Worm (Caenorhabditis elegans): ENCODE results near the gene C43G2.3.

C43G2.3 gene

DNA sequence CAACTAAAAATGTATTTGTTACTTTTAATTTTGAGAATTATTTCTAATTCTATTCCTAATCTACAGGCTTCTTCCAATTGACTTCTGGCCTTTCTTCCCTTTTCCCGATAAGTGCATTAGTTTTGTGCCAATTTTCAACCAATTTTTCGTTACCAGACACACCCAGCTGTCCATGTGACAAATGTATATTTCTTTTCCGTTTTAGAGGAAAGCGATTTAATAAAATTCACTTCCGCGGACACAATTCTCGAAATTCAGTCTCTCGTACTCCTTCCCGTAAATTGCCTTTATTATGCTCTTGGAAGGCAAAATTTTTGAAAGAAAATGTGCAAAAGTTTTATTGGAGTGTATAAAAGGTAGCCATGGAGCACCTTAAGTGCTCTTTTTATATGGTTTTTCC, 35.1 kb upstream of the C43G2.3 start:
- TF ChIP-seq sma-9 (GFP tag; optimal IDR thresholded peaks at IDR 0.05) (peak; percentile 27), sma-9 (tag; optimal IDR thresholded peaks at IDR 0.05) (no peak), R02D3.7 (tag; optimal IDR thresholded peaks at IDR 0.05) (no peak), nhr-77 (tag; optimal IDR thresholded peaks at IDR 0.05) (no peak), C34F6.9 (tag; optimal IDR thresholded peaks at IDR 0.05) (peak; percentile 7), sma-3 (GFP tag; optimal IDR thresholded peaks at IDR 0.05) (no peak), sem-4 (tag; optimal IDR thresholded peaks at IDR 0.05) (no peak), lsy-2 (tag; optimal IDR thresholded peaks at IDR 0.05) (peak in 1 of 2 experiments; percentile 13)

DNA sequence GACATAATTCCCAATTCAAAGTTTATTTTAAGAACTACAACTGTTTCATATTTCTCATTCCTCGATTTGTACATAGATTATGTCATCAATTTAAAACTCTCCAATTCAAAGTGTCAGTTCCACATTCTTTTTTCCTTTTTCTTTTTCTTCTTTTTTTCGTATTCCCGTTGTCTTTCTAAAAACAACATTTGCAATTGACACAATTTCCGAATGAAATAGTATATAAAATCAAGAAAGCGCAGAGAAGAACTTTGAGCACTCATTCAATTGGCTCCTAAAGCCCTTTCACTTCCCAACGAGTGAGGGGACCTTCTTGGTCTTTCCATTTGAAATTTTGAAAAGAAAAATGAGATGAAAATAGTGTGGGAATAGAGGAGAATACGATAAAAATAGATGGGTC, 30.6 kb upstream of the C43G2.3 start:
- TF ChIP-seq skn-1 (tag; optimal IDR thresholded peaks at IDR 0.05) (no peak), nhr-129 (tag; optimal IDR thresholded peaks at IDR 0.05) (no peak), nhr-237 (tag; optimal IDR thresholded peaks at IDR 0.05) (no peak), nhr-25 (tag; optimal IDR thresholded peaks at IDR 0.05) (no peak), ztf-1 (GFP tag; conservative IDR thresholded peaks at IDR 0.05) (no peak), alr-1 (tag; optimal IDR thresholded peaks at IDR 0.05) (no peak), nhr-21 (tag; optimal IDR thresholded peaks at IDR 0.05) (no peak), crh-2 (tag; optimal IDR thresholded peaks at IDR 0.05) (no peak), nhr-77 (tag; optimal IDR thresholded peaks at IDR 0.05) (no peak), mab-5 (tag; optimal IDR thresholded peaks at IDR 0.05) (no peak), elt-3 (tag; optimal IDR thresholded peaks at IDR 0.05) (no peak), lin-39 (tag; optimal IDR thresholded peaks at IDR 0.05) (peak; percentile 11), zag-1 (tag; optimal IDR thresholded peaks at IDR 0.05) (peak; percentile 0)

DNA sequence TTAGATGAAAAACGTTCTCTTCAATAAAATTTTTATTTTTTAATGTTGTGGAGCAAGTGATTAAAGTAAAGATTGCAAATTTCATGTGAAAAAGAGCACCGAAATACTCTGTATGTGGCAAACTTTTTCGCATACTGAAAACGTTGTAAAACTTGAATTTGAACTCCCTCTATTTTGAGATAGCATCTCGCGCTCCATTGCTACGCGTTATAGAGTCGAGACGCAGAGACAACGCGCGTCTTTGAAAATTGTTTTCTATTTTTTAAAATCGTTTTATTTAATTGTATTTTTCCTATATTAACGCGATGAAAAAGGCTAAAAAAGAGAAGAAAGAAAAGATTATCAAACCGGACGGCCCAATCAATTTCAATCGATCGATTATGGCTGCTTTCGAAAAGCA, 29.4 kb upstream of the C43G2.3 start, which contains the start of gene fan-1:
TSS of gene fan-1 (plus strand) at position 78 of the 400 bp plus-strand sequence.
- no peak for TF ChIP-seq ZK546.5 (tag; optimal IDR thresholded peaks at IDR 0.05)
- peak; percentile 20 for TF ChIP-seq sem-4 (tag; optimal IDR thresholded peaks at IDR 0.05)
- no peak for TF ChIP-seq mdl-1 (tag; optimal IDR thresholded peaks at IDR 0.05)
- TF ChIP-seq lin-11 (tag; optimal IDR thresholded peaks at IDR 0.05), result no peak
- TF ChIP-seq ztf-4 (tag; optimal IDR thresholded peaks at IDR 0.05), result no peak
- TF ChIP-seq blmp-1 (tag; optimal IDR thresholded peaks at IDR 0.05; ENCODE audit: insufficient read depth), result no peak
- no peak for TF ChIP-seq nhr-237 (tag; optimal IDR thresholded peaks at IDR 0.05)
- peak; percentile 93 for TF ChIP-seq unc-55 (GFP tag; optimal IDR thresholded peaks at IDR 0.05)
- TF ChIP-seq nhr-11 (tag; optimal IDR thresholded peaks at IDR 0.05), result no peak
- TF ChIP-seq mbf-1 (tag; optimal IDR thresholded peaks at IDR 0.05), result no peak
- no peak for TF ChIP-seq egl-27 (tag; optimal IDR thresholded peaks at IDR 0.05)
- peak; percentile 9 for TF ChIP-seq nhr-25 (tag; optimal IDR thresholded peaks at IDR 0.05)
- peak; percentile 72 for TF ChIP-seq sma-9 (GFP tag; optimal IDR thresholded peaks at IDR 0.05)
- no peak for TF ChIP-seq sma-9 (tag; optimal IDR thresholded peaks at IDR 0.05)
- no peak for TF ChIP-seq elt-3 (tag; optimal IDR thresholded peaks at IDR 0.05)
- no peak for TF ChIP-seq ztf-1 (GFP tag; conservative IDR thresholded peaks at IDR 0.05)
- no peak for TF ChIP-seq Y55F3AM.14 (GFP tag; optimal IDR thresholded peaks at IDR 0.05)
- no peak for TF ChIP-seq skn-1 (tag; optimal IDR thresholded peaks at IDR 0.05)
- TF ChIP-seq unc-39 (tag; optimal IDR thresholded peaks at IDR 0.05), result no peak
- no peak for TF ChIP-seq nhr-23 (tag; optimal IDR thresholded peaks at IDR 0.05)
- TF ChIP-seq mab-5 (tag; optimal IDR thresholded peaks at IDR 0.05), result no peak
- no peak for TF ChIP-seq ama-1 (optimal IDR thresholded peaks at IDR 0.05)
- TF ChIP-seq aly-2 (tag; optimal IDR thresholded peaks at IDR 0.05), result no peak
- no peak for TF ChIP-seq ceh-16 (tag; optimal IDR thresholded peaks at IDR 0.05)
- TF ChIP-seq peb-1 (tag; optimal IDR thresholded peaks at IDR 0.05), result no peak
- TF ChIP-seq nhr-10 (tag; optimal IDR thresholded peaks at IDR 0.05), result no peak
- no peak for TF ChIP-seq dmd-4 (tag; optimal IDR thresholded peaks at IDR 0.05)
- no peak for TF ChIP-seq zag-1 (tag; optimal IDR thresholded peaks at IDR 0.05)
- TF ChIP-seq lin-39 (tag; optimal IDR thresholded peaks at IDR 0.05), result no peak
- TF ChIP-seq R02D3.7 (tag; optimal IDR thresholded peaks at IDR 0.05), result no peak
- TF ChIP-seq crh-2 (tag; optimal IDR thresholded peaks at IDR 0.05), result peak; percentile 30
- TF ChIP-seq nhr-12 (tag; optimal IDR thresholded peaks at IDR 0.05), result no peak
- no peak for TF ChIP-seq ztf-11 (tag; optimal IDR thresholded peaks at IDR 0.05)
- peak; percentile 23 for TF ChIP-seq nhr-21 (tag; optimal IDR thresholded peaks at IDR 0.05)
- no peak for TF ChIP-seq nhr-6 (tag; optimal IDR thresholded peaks at IDR 0.05)
- TF ChIP-seq sma-3 (GFP tag; optimal IDR thresholded peaks at IDR 0.05), result peak; percentile 39
- TF ChIP-seq alr-1 (tag; optimal IDR thresholded peaks at IDR 0.05), result no peak
- no peak for TF ChIP-seq elt-1 (tag; optimal IDR thresholded peaks at IDR 0.05)
- TF ChIP-seq nhr-129 (tag; optimal IDR thresholded peaks at IDR 0.05), result peak; percentile 56
- no peak for TF ChIP-seq unc-62 (GFP tag; optimal IDR thresholded peaks at IDR 0.05)
- peak; percentile 70 for TF ChIP-seq C34F6.9 (tag; optimal IDR thresholded peaks at IDR 0.05)
- no peak for TF ChIP-seq nhr-77 (tag; optimal IDR thresholded peaks at IDR 0.05)
- peak; percentile 43 to 80 for TF ChIP-seq lsy-2 (tag; optimal IDR thresholded peaks at IDR 0.05)
- TF ChIP-seq gmeb-1 (tag; optimal IDR thresholded peaks at IDR 0.05), result peak; percentile 97
- peak; percentile 69 for TF ChIP-seq lin-13 (GFP tag; optimal IDR thresholded peaks at IDR 0.05)
- peak; percentile 23 for TF ChIP-seq fos-1 (tag; optimal IDR thresholded peaks at IDR 0.05)
- peak; percentile 5 for TF ChIP-seq snpc-4 (tag; optimal IDR thresholded peaks at IDR 0.05)
- TF ChIP-seq F13H6.1 (tag; optimal IDR thresholded peaks at IDR 0.05), result peak; percentile 38
- TF ChIP-seq ceh-82 (tag; optimal IDR thresholded peaks at IDR 0.05), result no peak
